Fruit fly (Drosophila melanogaster): ENCODE results near the gene cad.

Gene cad

dm6 chr2L:20803733-20804164 lies 33.2 kb downstream of the cad start (continued):
- no peak for TF ChIP-seq CG8089 (GFP tag; optimal IDR thresholded peaks at IDR 0.05)
- TF ChIP-seq MESR4 (GFP tag; optimal IDR thresholded peaks at IDR 0.05): no peak
- TF ChIP-seq tap (tag; optimal IDR thresholded peaks at IDR 0.05): no peak
- TF ChIP-seq shn (GFP tag; optimal IDR thresholded peaks at IDR 0.05): no peak
- no peak for TF ChIP-seq CG43689 (GFP tag; IDR thresholded peaks at IDR 0.05)
- TF ChIP-seq Oaz (GFP tag; IDR thresholded peaks at IDR 0.05): no peak
- TF ChIP-seq CG12744 (GFP tag; optimal IDR thresholded peaks at IDR 0.05): no peak
- TF ChIP-seq maf-S (GFP tag; optimal IDR thresholded peaks at IDR 0.05): no peak
- no peak for TF ChIP-seq CG15073 (GFP tag; optimal IDR thresholded peaks at IDR 0.05)
- no peak for TF ChIP-seq schlank (tag; optimal IDR thresholded peaks at IDR 0.05)
- TF ChIP-seq CG14050 (GFP tag; IDR thresholded peaks at IDR 0.05): no peak
- no peak for TF ChIP-seq tx (GFP tag; optimal IDR thresholded peaks at IDR 0.05)
- no peak for TF ChIP-seq chn (GFP tag; optimal IDR thresholded peaks at IDR 0.05)
- TF ChIP-seq sr (GFP tag; IDR thresholded peaks at IDR 0.05): peak; percentile 54; the same call in 1 of the 3 replicates
- no peak for TF ChIP-seq nerfin-2 (GFP tag; IDR thresholded peaks at IDR 0.05; ENCODE audit: partially characterized antibody)
- no peak for TF ChIP-seq CG8478 (optimal IDR thresholded peaks at IDR 0.05)
- TF ChIP-seq CG32767 (GFP tag; IDR thresholded peaks at IDR 0.05): 0 out of 2 replicates have a peak, but pooled peaks have one; percentile 5
- no peak for TF ChIP-seq D (optimal IDR thresholded peaks at IDR 0.05)
- no peak for TF ChIP-seq D (GFP tag; optimal IDR thresholded peaks at IDR 0.05)
- TF ChIP-seq salm (tag; optimal IDR thresholded peaks at IDR 0.05): no peak
- no peak for TF ChIP-seq prd (optimal IDR thresholded peaks at IDR 0.05)
- no peak for TF ChIP-seq prd (GFP tag; IDR thresholded peaks at IDR 0.05)
- no peak for TF ChIP-seq CG11456 (GFP tag; IDR thresholded peaks at IDR 0.05)
- TF ChIP-seq CG13296 (GFP tag; optimal IDR thresholded peaks at IDR 0.05): no peak
- peak; percentile 80 for TF ChIP-seq abd-A (tag; optimal IDR thresholded peaks at IDR 0.05)
- TF ChIP-seq CG8388 (GFP tag; optimal IDR thresholded peaks at IDR 0.05): no peak
- no peak for TF ChIP-seq Mes4 (GFP tag; optimal IDR thresholded peaks at IDR 0.05)
- no peak for TF ChIP-seq Hmr (GFP tag; optimal IDR thresholded peaks at IDR 0.05)
- TF ChIP-seq dm (GFP tag; optimal IDR thresholded peaks at IDR 0.05): no peak
- TF ChIP-seq en (GFP tag; optimal IDR thresholded peaks at IDR 0.05): no peak
- peak; percentile 27; the same call in 1 of the 2 replicates for TF ChIP-seq CG31224 (GFP tag; IDR thresholded peaks at IDR 0.05)
- no peak for TF ChIP-seq pnt (GFP tag; optimal IDR thresholded peaks at IDR 0.05)
- no peak for TF ChIP-seq Scr (GFP tag; IDR thresholded peaks at IDR 0.05; ENCODE audit: partially characterized antibody)
- TF ChIP-seq CG18262 (tag; optimal IDR thresholded peaks at IDR 0.05): no peak
- no peak for TF ChIP-seq Usf (GFP tag; optimal IDR thresholded peaks at IDR 0.05)
- TF ChIP-seq CG12071 (GFP tag; optimal IDR thresholded peaks at IDR 0.05): peak; percentile 18
- peak in 1 of 2 experiments; percentile 26 for TF ChIP-seq Hr51 (GFP tag; optimal IDR thresholded peaks at IDR 0.05)
- peak; percentile 58; the same call in 1 of the 2 replicates for TF ChIP-seq ttk (GFP tag; IDR thresholded peaks at IDR 0.05)
- no peak for TF ChIP-seq gt (GFP tag; IDR thresholded peaks at IDR 0.05)
- TF ChIP-seq CG17829 (tag; optimal IDR thresholded peaks at IDR 0.05): no peak
- no peak for TF ChIP-seq slp2 (GFP tag; optimal IDR thresholded peaks at IDR 0.05)
- no peak for TF ChIP-seq p53 (GFP tag; optimal IDR thresholded peaks at IDR 0.05)
- TF ChIP-seq CG1647 (GFP tag; optimal IDR thresholded peaks at IDR 0.05): no peak
- TF ChIP-seq CG3838 (GFP tag; optimal IDR thresholded peaks at IDR 0.05): no peak
- TF ChIP-seq CG4282 (GFP tag; optimal IDR thresholded peaks at IDR 0.05): no peak
- TF ChIP-seq CG14441 (GFP tag; IDR thresholded peaks at IDR 0.05): no peak
- no peak for TF ChIP-seq Dp (GFP tag; optimal IDR thresholded peaks at IDR 0.05)
- TF ChIP-seq Med (GFP tag): no peak
- no peak for TF ChIP-seq Hr3 (GFP tag; optimal IDR thresholded peaks at IDR 0.05)
- no peak for TF ChIP-seq CoRest (tag; optimal IDR thresholded peaks at IDR 0.05)
- no peak for TF ChIP-seq Bteb2 (GFP tag; optimal IDR thresholded peaks at IDR 0.05)
- no peak for TF ChIP-seq CG4730 (GFP tag; IDR thresholded peaks at IDR 0.05)
- no peak for TF ChIP-seq luna (GFP tag; optimal IDR thresholded peaks at IDR 0.05)

Data from whole organism, embryonic.